Worm (Caenorhabditis elegans): ENCODE measurements around the gene tth-1.

tth-1 gene

DNA sequence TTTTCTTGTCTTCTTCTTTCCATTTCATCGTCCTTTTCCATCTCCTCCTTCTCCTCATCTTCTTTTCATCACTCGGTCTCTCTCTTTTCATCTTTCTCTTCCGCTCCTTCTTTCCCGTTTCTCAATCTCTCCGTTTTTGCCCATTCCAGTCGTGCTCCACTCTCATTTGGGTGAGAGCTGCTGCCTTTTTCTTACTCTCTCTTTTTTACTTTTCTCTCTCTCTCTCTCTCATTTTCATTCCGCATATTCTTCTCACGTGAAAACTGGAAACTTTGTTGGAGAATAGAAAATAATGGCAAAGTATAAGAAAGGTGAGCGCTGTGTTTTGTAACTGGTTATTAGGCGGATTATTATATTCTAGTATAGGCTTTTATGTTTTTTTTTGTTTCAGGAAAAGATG lies 45.2 kb downstream of the tth-1 start, which contains the start of gene tbc-18 (continued):
- TF ChIP-seq ceh-31 (tag; optimal IDR thresholded peaks at IDR 0.05) (peak; percentile 66), dve-1 (tag; optimal IDR thresholded peaks at IDR 0.05) (no peak), pax-1 (tag; optimal IDR thresholded peaks at IDR 0.05) (no peak), Y22D7AL.16 (tag; optimal IDR thresholded peaks at IDR 0.05) (no peak), ref-2 (tag; optimal IDR thresholded peaks at IDR 0.05) (no peak), ztf-16 (tag; optimal IDR thresholded peaks at IDR 0.05) (no peak), ceh-9 (tag; optimal IDR thresholded peaks at IDR 0.05) (no peak), pat-9 (tag; optimal IDR thresholded peaks at IDR 0.05) (no peak), hlh-15 (tag; optimal IDR thresholded peaks at IDR 0.05) (no peak), C38D4.7 (GFP tag; optimal IDR thresholded peaks at IDR 0.05) (no peak), unc-42 (tag; optimal IDR thresholded peaks at IDR 0.05) (peak; percentile 73), ceh-48 (tag; optimal IDR thresholded peaks at IDR 0.05) (no peak), ceh-6 (GFP tag; optimal IDR thresholded peaks at IDR 0.05) (no peak)

Measured in whole organism, late embryonic.